Worm (Caenorhabditis elegans): ENCODE data around the gene F07C3.2.

DNA sequence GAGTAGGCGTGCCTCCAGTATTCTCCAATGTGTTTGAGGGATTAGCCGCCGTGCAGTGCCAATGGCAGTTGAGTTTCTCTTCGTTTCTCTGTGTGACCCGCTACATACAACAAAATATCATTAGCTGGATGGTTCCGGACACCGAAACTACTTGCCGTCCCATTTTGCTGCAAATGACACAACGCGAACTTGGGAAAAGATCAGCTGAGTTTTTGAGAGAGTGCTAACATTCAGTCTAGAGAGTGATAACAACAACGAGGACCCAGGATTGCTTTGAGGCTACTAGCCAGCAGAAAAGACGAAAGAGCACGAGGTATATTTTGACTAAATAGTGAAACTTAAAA is 6.5 kb upstream of the F07C3.2 start:
- TF ChIP-seq ref-1 (GFP tag; conservative IDR thresholded peaks at IDR 0.05) (no peak), cog-1 (tag; optimal IDR thresholded peaks at IDR 0.05) (no peak), flt-1 (GFP tag; IDR thresholded peaks at IDR 0.05) (no peak), tab-1 (GFP tag; IDR thresholded peaks at IDR 0.05) (no peak)
